Fruit fly (Drosophila melanogaster) whole organism, wandering third instar larva: ENCODE data around the gene Hipk.

Experiments
- Abd-B ChIP-seq: fragments of >200 bp; optimal IDR thresholded peaks from 2 replicates; lab custom pipeline; 2017; ENCODE audit warnings: missing biosample characterization, missing genetic modification characterization
- CG32264 ChIP-seq: fragments of 200-800 bp; sonication (Bioruptor generic); optimal IDR thresholded peaks from 2 replicates; lab custom pipeline; 2016; ENCODE audit warnings: missing biosample characterization, missing genetic modification characterization
- CG9705 ChIP-seq: fragments of 200-800 bp; sonication (Bioruptor generic); optimal IDR thresholded peaks from 2 replicates; lab custom pipeline; 2018; ENCODE audit warnings: missing biosample characterization, mild to moderate bottlenecking, missing genetic modification characterization
- CrebA ChIP-seq: fragments of 200-800 bp; sonication (Bioruptor generic); optimal IDR thresholded peaks from 2 replicates; lab custom pipeline; 2016; ENCODE audit warnings: missing biosample characterization, mild to moderate bottlenecking, missing genetic modification characterization, borderline replicate concordance
- Dfd ChIP-seq: fragments of >200 bp; optimal IDR thresholded peaks from 2 replicates; lab custom pipeline; 2017; ENCODE audit warnings: missing biosample characterization, missing genetic modification characterization
- Dif ChIP-seq: fragments of 200-275, 200-300 bp; sonication (Bioruptor generic); optimal IDR thresholded peaks from 2 replicates; lab custom pipeline; 2018; ENCODE audit warnings: missing biosample characterization, missing genetic modification characterization; ENCODE audit not compliant: partially characterized antibody
- GATAd ChIP-seq: sonication (Bioruptor generic); optimal IDR thresholded peaks from 2 replicates; lab custom pipeline; 2016; ENCODE audit warnings: missing biosample characterization, missing genetic modification characterization
- HLH106 ChIP-seq: fragments of 200-800 bp; optimal IDR thresholded peaks from 3 replicates; lab custom pipeline; 2019; ENCODE audit warnings: missing biosample characterization, mild to moderate bottlenecking, missing genetic modification characterization, moderate library complexity
- Hnf4 ChIP-seq: fragments of 200-800 bp; sonication (Bioruptor generic); optimal IDR thresholded peaks from 2 replicates; lab custom pipeline; 2016; ENCODE audit warnings: missing biosample characterization, mild to moderate bottlenecking, missing genetic modification characterization
- Hr78 ChIP-seq: fragments of >200 bp; optimal IDR thresholded peaks from 2 replicates; lab custom pipeline; 2017; ENCODE audit warnings: missing biosample characterization, missing genetic modification characterization
- Hr83 ChIP-seq: fragments of 200-300 bp; sonication (Bioruptor generic); optimal IDR thresholded peaks from 2 replicates; lab custom pipeline; 2016; ENCODE audit warnings: missing biosample characterization, mild to moderate bottlenecking, missing genetic modification characterization, moderate library complexity; ENCODE audit not compliant: poor library complexity, severe bottlenecking
- Jra ChIP-seq: sonication (Bioruptor generic); optimal IDR thresholded peaks from 2 replicates; lab custom pipeline; 2016; ENCODE audit warnings: missing biosample characterization, missing genetic modification characterization
- Mio ChIP-seq: sonication (Bioruptor generic); optimal IDR thresholded peaks from 2 replicates; lab custom pipeline; 2016; ENCODE audit warnings: missing biosample characterization, missing genetic modification characterization
- Myc ChIP-seq: fragments of >200 bp; optimal IDR thresholded peaks from 2 replicates; lab custom pipeline; 2017
- N ChIP-seq: fragments of >200 bp; optimal IDR thresholded peaks from 2 replicates; lab custom pipeline; 2018; ENCODE audit warnings: missing biosample characterization, missing external identifiers, missing genetic modification characterization
- OdsH ChIP-seq: fragments of 200-800 bp; sonication (Bioruptor generic); optimal IDR thresholded peaks from 2 replicates; lab custom pipeline; 2016; ENCODE audit warnings: missing biosample characterization, mild to moderate bottlenecking, missing genetic modification characterization
- Rel ChIP-seq, 2 experiments: fragments of 200-800 bp; sonication (Bioruptor generic) in 1 of 2; optimal IDR thresholded peaks; 2 replicates in 1 of 2; 3 replicates in 1 of 2; lab custom pipeline; 2016 to 2019; ENCODE audit warnings: mild to moderate bottlenecking in 2 of 2, missing biosample characterization in 2 of 2, missing genetic modification characterization in 2 of 2, moderate library complexity in 1 of 2
- Sp1 ChIP-seq: fragments of 200-800 bp; sonication (Bioruptor generic); optimal IDR thresholded peaks from 3 replicates; lab custom pipeline; 2019; ENCODE audit warnings: missing biosample characterization, mild to moderate bottlenecking, missing genetic modification characterization, moderate library complexity
- Vsx2 ChIP-seq: fragments of 200-300, 225-300 bp; sonication (Bioruptor generic); optimal IDR thresholded peaks from 2 replicates; lab custom pipeline; 2018; ENCODE audit warnings: missing biosample characterization, missing genetic modification characterization; ENCODE audit not compliant: partially characterized antibody
- br ChIP-seq: fragments of 200-800 bp; sonication (Bioruptor generic); optimal IDR thresholded peaks from 2 replicates; lab custom pipeline; 2016; ENCODE audit warnings: missing biosample characterization, missing genetic modification characterization
- brk ChIP-seq: fragments of 200-800 bp; sonication (Bioruptor generic); optimal IDR thresholded peaks from 2 replicates; lab custom pipeline; 2016; ENCODE audit warnings: missing biosample characterization, mild to moderate bottlenecking, missing genetic modification characterization
- dmrt93B ChIP-seq: fragments of 200-800 bp; sonication (Bioruptor generic); optimal IDR thresholded peaks from 2 replicates; lab custom pipeline; 2018; ENCODE audit warnings: missing biosample characterization, mild to moderate bottlenecking, missing genetic modification characterization
- dsf ChIP-seq: sonication (Bioruptor generic); optimal IDR thresholded peaks from 2 replicates; lab custom pipeline; 2016; ENCODE audit warnings: missing biosample characterization, missing genetic modification characterization, borderline replicate concordance
- ey ChIP-seq: fragments of 200-800 bp; sonication (Bioruptor generic); optimal IDR thresholded peaks from 2 replicates; lab custom pipeline; 2016; ENCODE audit warnings: missing biosample characterization, missing genetic modification characterization
- foxo ChIP-seq, 2 experiments: fragments of 200-800 bp; sonication (Bioruptor generic); optimal IDR thresholded peaks; 2 replicates in 1 of 2; 3 replicates in 1 of 2; lab custom pipeline; 2016 to 2017; ENCODE audit warnings: missing biosample characterization in 2 of 2, missing genetic modification characterization in 2 of 2
- fru ChIP-seq: fragments of 200-800 bp; sonication (Bioruptor generic); optimal IDR thresholded peaks from 3 replicates; lab custom pipeline; 2016; ENCODE audit warnings: missing biosample characterization, mild to moderate bottlenecking, missing genetic modification characterization
- h ChIP-seq: fragments of 200-800 bp; sonication (Bioruptor generic); optimal IDR thresholded peaks from 3 replicates; lab custom pipeline; 2016; ENCODE audit warnings: missing biosample characterization, mild to moderate bottlenecking, missing genetic modification characterization
- jim ChIP-seq: fragments of 175-275, 200-325 bp; sonication (Bioruptor generic); optimal IDR thresholded peaks from 2 replicates; lab custom pipeline; 2016; ENCODE audit warnings: missing biosample characterization, mild to moderate bottlenecking, missing genetic modification characterization
- lola ChIP-seq: fragments of >200 bp; optimal IDR thresholded peaks from 2 replicates; lab custom pipeline; 2017; ENCODE audit warnings: missing biosample characterization, missing genetic modification characterization
- pan ChIP-seq: fragments of >200 bp; optimal IDR thresholded peaks from 2 replicates; lab custom pipeline; 2017
- psq ChIP-seq: fragments of 200-800 bp; sonication (Bioruptor generic); optimal IDR thresholded peaks from 3 replicates; lab custom pipeline; 2017; ENCODE audit warnings: missing biosample characterization, mild to moderate bottlenecking, missing genetic modification characterization, moderate library complexity
- rgr ChIP-seq: fragments of 200-800 bp; sonication (Bioruptor generic); optimal IDR thresholded peaks from 3 replicates; lab custom pipeline; 2016; ENCODE audit warnings: missing biosample characterization, mild to moderate bottlenecking, missing genetic modification characterization
- sage ChIP-seq: fragments of 200-800 bp; sonication (Bioruptor generic); optimal IDR thresholded peaks from 2 replicates; lab custom pipeline; 2016; ENCODE audit warnings: missing biosample characterization, mild to moderate bottlenecking, missing genetic modification characterization
- sv ChIP-seq: fragments of 200-800 bp; sonication (Bioruptor generic); optimal IDR thresholded peaks from 3 replicates; lab custom pipeline; 2016; ENCODE audit warnings: missing biosample characterization, missing genetic modification characterization
- tai ChIP-seq: sonication (Bioruptor generic); optimal IDR thresholded peaks from 2 replicates; lab custom pipeline; 2016; ENCODE audit warnings: missing biosample characterization, missing genetic modification characterization
- usp ChIP-seq: fragments of >200 bp; optimal IDR thresholded peaks from 2 replicates; lab custom pipeline; 2017; ENCODE audit warnings: missing biosample characterization, missing genetic modification characterization
- woc ChIP-seq: sonication (Bioruptor generic); optimal IDR thresholded peaks from 2 replicates; lab custom pipeline; 2016; ENCODE audit warnings: missing biosample characterization, mild to moderate bottlenecking, missing genetic modification characterization

Hipk gene

DNA sequence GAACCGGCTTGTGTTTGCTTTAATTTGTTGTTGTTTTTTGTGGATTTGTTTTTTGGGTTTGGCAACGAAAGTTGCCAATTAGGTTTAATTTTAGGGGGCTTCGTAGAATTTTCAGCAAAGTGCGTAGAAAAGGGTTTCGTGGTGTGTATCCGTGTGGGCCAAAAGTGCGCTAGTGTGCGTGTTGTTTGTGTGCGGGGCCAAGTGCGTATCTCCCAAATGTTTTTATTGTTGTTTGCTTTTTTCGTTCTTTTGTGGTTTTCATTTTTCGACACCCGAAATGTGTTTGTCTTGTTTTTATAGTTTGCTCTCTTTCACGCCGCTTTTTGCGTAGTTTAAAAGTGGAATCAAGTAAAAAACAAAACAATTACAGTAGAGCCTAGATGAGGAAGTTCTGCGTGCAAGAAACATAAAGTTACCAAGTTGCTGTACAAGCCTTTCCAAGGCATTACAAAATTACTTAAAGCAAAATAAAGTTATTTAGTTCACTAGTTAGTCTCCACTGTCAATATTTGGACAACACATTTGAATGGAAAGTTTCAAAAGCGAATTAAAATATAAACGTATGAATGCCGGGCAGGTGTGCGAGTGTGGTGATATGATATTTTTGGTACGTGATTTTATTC is 4.1 kb downstream of the Hipk start:
- no peak for TF ChIP-seq jim
- TF ChIP-seq fru (GFP tag; lab: Kevin White, UChicago): peak; percentile 54
- peak; percentile 69 for TF ChIP-seq ey
- no peak for TF ChIP-seq Jra
- no peak for TF ChIP-seq Rel (GFP tag; optimal IDR thresholded peaks at IDR 0.05; lab: Kevin White, UChicago)
- no peak for TF ChIP-seq Rel (tag; optimal IDR thresholded peaks at IDR 0.05; lab: Kevin White, UChicago)
- peak; percentile 57 for TF ChIP-seq h (GFP tag; lab: Kevin White, UChicago)
- TF ChIP-seq psq (GFP tag; lab: Kevin White, UChicago): peak; percentile 57
- no peak for TF ChIP-seq Dfd
- TF ChIP-seq Sp1 (GFP tag; lab: Kevin White, UChicago): peak; percentile 18
- TF ChIP-seq HLH106: peak; percentile 50
- TF ChIP-seq foxo (GFP tag; optimal IDR thresholded peaks at IDR 0.05; lab: Kevin White, UChicago): peak; percentile 5 to 69
- TF ChIP-seq woc (GFP tag; lab: Kevin White, UChicago): peak; percentile 53
- TF ChIP-seq CG9705 (GFP tag; lab: Kevin White, UChicago): no peak
- no peak for TF ChIP-seq CG32264 (GFP tag; lab: Kevin White, UChicago)
- TF ChIP-seq Hnf4 (GFP tag; lab: Kevin White, UChicago): peak; percentile 42
- no peak for TF ChIP-seq Vsx2 (GFP tag; lab: Kevin White, UChicago)
- TF ChIP-seq CrebA: no peak
- TF ChIP-seq pan (lab: Kevin White, UChicago): no peak
- no peak for TF ChIP-seq N (GFP tag; lab: Kevin White, UChicago)
- no peak for TF ChIP-seq GATAd (GFP tag; lab: Kevin White, UChicago)
- peak; percentile 47 for TF ChIP-seq sv (GFP tag; lab: Kevin White, UChicago)
- TF ChIP-seq tai (GFP tag; lab: Kevin White, UChicago): peak; percentile 51
- TF ChIP-seq Abd-B (GFP tag; lab: Kevin White, UChicago): no peak
- TF ChIP-seq rgr (GFP tag; lab: Kevin White, UChicago): peak; percentile 73
- peak; percentile 59 for TF ChIP-seq OdsH
- TF ChIP-seq Hr83 (GFP tag; lab: Kevin White, UChicago): peak; percentile 27
- TF ChIP-seq dmrt93B (GFP tag; lab: Kevin White, UChicago): no peak
- peak; percentile 53 for TF ChIP-seq br (GFP tag; lab: Kevin White, UChicago)
- TF ChIP-seq usp (GFP tag; lab: Kevin White, UChicago): no peak
- no peak for TF ChIP-seq lola

DNA sequence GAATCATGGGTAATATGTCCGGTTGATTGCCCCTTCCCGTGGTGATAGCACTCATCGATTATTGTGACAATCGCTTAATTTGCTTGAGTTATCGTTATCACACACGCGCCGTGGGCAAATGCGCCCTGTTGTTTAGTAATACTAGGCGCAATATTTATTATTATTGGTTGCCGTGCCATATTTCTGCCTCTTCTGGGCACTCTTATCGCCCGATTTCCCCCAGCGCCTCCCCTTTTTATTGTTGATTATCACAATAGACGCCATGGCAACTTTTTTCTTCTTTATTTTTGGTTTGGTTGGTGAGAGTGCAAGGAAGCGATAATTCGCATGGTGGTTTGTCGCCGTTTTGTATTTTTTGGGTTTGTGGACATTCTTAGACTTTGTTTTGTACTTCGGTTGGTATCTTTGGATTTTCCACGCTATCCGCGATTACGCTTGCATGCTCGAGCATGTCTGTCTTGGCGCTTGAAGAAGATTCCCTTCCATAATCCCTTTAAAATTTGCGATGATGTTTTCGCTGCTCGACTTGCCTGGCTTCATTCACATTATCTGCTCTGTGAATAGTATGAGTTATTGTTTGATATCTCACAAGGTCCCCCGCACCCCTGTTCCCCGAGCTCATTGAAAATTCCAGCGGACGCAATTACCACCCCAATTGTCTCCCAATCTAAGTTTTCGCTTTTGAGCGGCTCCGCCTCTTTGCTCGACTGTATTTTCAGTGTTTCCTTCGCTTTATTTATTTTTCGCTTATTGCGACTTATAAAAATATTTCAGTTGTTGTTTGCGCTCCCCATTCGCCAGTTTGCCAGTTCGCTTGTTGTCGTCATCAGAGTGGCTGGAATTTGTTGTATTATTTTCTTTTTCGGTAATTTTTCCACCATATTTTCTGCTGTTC is 5.7 kb downstream of the Hipk start:
- no peak for TF ChIP-seq CG32264 (GFP tag; lab: Kevin White, UChicago)
- peak; percentile 71 for TF ChIP-seq Sp1 (GFP tag; lab: Kevin White, UChicago)
- no peak for TF ChIP-seq ey
- TF ChIP-seq br (GFP tag; lab: Kevin White, UChicago): peak; percentile 62
- no peak for TF ChIP-seq Abd-B (GFP tag; lab: Kevin White, UChicago)
- no peak for TF ChIP-seq tai (GFP tag; lab: Kevin White, UChicago)
- peak; percentile 14 for TF ChIP-seq HLH106
- TF ChIP-seq N (GFP tag; lab: Kevin White, UChicago): no peak
- peak; percentile 3 for TF ChIP-seq dmrt93B (GFP tag; lab: Kevin White, UChicago)
- TF ChIP-seq Hr78 (GFP tag; lab: Kevin White, UChicago): no peak
- peak; percentile 27 for TF ChIP-seq fru (GFP tag; lab: Kevin White, UChicago)
- peak; percentile 11 for TF ChIP-seq Rel (GFP tag; optimal IDR thresholded peaks at IDR 0.05; lab: Kevin White, UChicago)
- TF ChIP-seq Rel (tag; optimal IDR thresholded peaks at IDR 0.05; lab: Kevin White, UChicago): peak; percentile 93
- TF ChIP-seq Dif (GFP tag; lab: Kevin White, UChicago): no peak
- peak; percentile 35 for TF ChIP-seq Hr83 (GFP tag; lab: Kevin White, UChicago)
- peak; percentile 89 for TF ChIP-seq h (GFP tag; lab: Kevin White, UChicago)
- peak; percentile 18 for TF ChIP-seq sage
- TF ChIP-seq Mio (GFP tag; lab: Kevin White, UChicago): no peak
- TF ChIP-seq dsf (GFP tag; lab: Kevin White, UChicago): no peak
- no peak for TF ChIP-seq Vsx2 (GFP tag; lab: Kevin White, UChicago)
- TF ChIP-seq Hnf4 (GFP tag; lab: Kevin White, UChicago): peak; percentile 36
- peak; percentile 88 for TF ChIP-seq jim
- no peak for TF ChIP-seq pan (lab: Kevin White, UChicago)
- TF ChIP-seq OdsH: peak; percentile 15
- no peak for TF ChIP-seq Myc (lab: Kevin White, UChicago)
- TF ChIP-seq psq (GFP tag; lab: Kevin White, UChicago): peak; percentile 55
- TF ChIP-seq Jra: no peak
- peak; percentile 17 for TF ChIP-seq brk (GFP tag; lab: Kevin White, UChicago)
- TF ChIP-seq foxo (GFP tag; optimal IDR thresholded peaks at IDR 0.05; lab: Kevin White, UChicago): peak; percentile 8 to 12
- peak; percentile 30 for TF ChIP-seq rgr (GFP tag; lab: Kevin White, UChicago)
